Worm (Caenorhabditis elegans): Measurements from ENCODE around the gene Y41E3.13.

The Y41E3.13 gene

ce11 chrIV:15028891-15029290 lies 29.2 kb upstream of the Y41E3.13 start, which contains the start of gene Y41E3.8 (continued):
- TF ChIP-seq ceh-82 (tag; optimal IDR thresholded peaks at IDR 0.05) = peak in 1 of 3 experiments; percentile 10
- TF ChIP-seq nhr-19 (GFP tag; conservative IDR thresholded peaks at IDR 0.05) = no peak
- TF ChIP-seq swsn-7 (tag; optimal IDR thresholded peaks at IDR 0.05) = peak; percentile 31
- TF ChIP-seq mab-9 (GFP tag; IDR thresholded peaks at IDR 0.05) = no peak
- TF ChIP-seq nhr-28 (tag; optimal IDR thresholded peaks at IDR 0.05) = no peak
- no peak for TF ChIP-seq egl-27 (tag; optimal IDR thresholded peaks at IDR 0.05)
- no peak for TF ChIP-seq elt-2 (tag; optimal IDR thresholded peaks at IDR 0.05)
- TF ChIP-seq ztf-11 (tag; optimal IDR thresholded peaks at IDR 0.05) = no peak
- no peak for TF ChIP-seq hlh-17 (GFP tag; optimal IDR thresholded peaks at IDR 0.05; ENCODE audit: borderline replicate concordance)
- TF ChIP-seq vab-15 (tag; optimal IDR thresholded peaks at IDR 0.05) = no peak
- TF ChIP-seq zag-1 (tag; optimal IDR thresholded peaks at IDR 0.05) = no peak
- TF ChIP-seq dpl-1 (GFP tag; optimal IDR thresholded peaks at IDR 0.05) = peak; percentile 39 to 82 (median 72)
- no peak for TF ChIP-seq lin-14 (GFP tag; optimal IDR thresholded peaks at IDR 0.05)
- TF ChIP-seq nhr-11 (tag; optimal IDR thresholded peaks at IDR 0.05) = no peak
- no peak for TF ChIP-seq ets-5 (GFP tag; IDR thresholded peaks at IDR 0.05)
- TF ChIP-seq snu-23 (GFP tag; optimal IDR thresholded peaks at IDR 0.05) = peak; percentile 49
- TF ChIP-seq nhr-85 (tag) = peak; percentile 35
- no peak for TF ChIP-seq rnt-1 (tag; optimal IDR thresholded peaks at IDR 0.05)
- TF ChIP-seq nhr-77 (tag; optimal IDR thresholded peaks at IDR 0.05) = no peak
- TF ChIP-seq F16B12.6 (tag; optimal IDR thresholded peaks at IDR 0.05) = peak; percentile 89
- peak; percentile 29 to 63 for TF ChIP-seq lsy-2 (tag; optimal IDR thresholded peaks at IDR 0.05)
- TF ChIP-seq snpc-4 (tag; optimal IDR thresholded peaks at IDR 0.05) = no peak
- no peak for TF ChIP-seq fkh-4 (tag; optimal IDR thresholded peaks at IDR 0.05; ENCODE audit: borderline replicate concordance)
- peak; percentile 74 for TF ChIP-seq mep-1 (tag; optimal IDR thresholded peaks at IDR 0.05)
- no peak for TF ChIP-seq lir-3 (tag; optimal IDR thresholded peaks at IDR 0.05; ENCODE audit: poor library complexity)
- no peak for TF ChIP-seq ceh-63 (GFP tag; optimal IDR thresholded peaks at IDR 0.05)
- no peak for TF ChIP-seq pax-3 (tag; optimal IDR thresholded peaks at IDR 0.05)
- TF ChIP-seq ces-1 (GFP tag; optimal IDR thresholded peaks at IDR 0.05) = no peak
- TF ChIP-seq elt-3 (tag; optimal IDR thresholded peaks at IDR 0.05) = no peak
- no peak for TF ChIP-seq tlp-1 (tag; optimal IDR thresholded peaks at IDR 0.05)
- no peak for TF ChIP-seq sox-4 (tag; optimal IDR thresholded peaks at IDR 0.05)
- no peak for TF ChIP-seq C04F5.9 (tag; optimal IDR thresholded peaks at IDR 0.05)
- no peak for TF ChIP-seq isw-1 (GFP tag; IDR thresholded peaks at IDR 0.05)
- no peak for TF ChIP-seq hlh-4 (tag; optimal IDR thresholded peaks at IDR 0.05)
- TF ChIP-seq irx-1 (tag; optimal IDR thresholded peaks at IDR 0.05) = no peak
- TF ChIP-seq grh-1 (GFP tag; IDR thresholded peaks at IDR 0.05) = no peak
- TF ChIP-seq ceh-90 (tag; optimal IDR thresholded peaks at IDR 0.05) = no peak
- TF ChIP-seq C34B4.2 (tag; optimal IDR thresholded peaks at IDR 0.05) = no peak
- peak; percentile 43 for TF ChIP-seq nhr-71 (tag; optimal IDR thresholded peaks at IDR 0.05)
- TF ChIP-seq fkh-10 (GFP tag; optimal IDR thresholded peaks at IDR 0.05) = no peak
- TF ChIP-seq tbx-2 (tag; optimal IDR thresholded peaks at IDR 0.05) = no peak
- no peak for TF ChIP-seq jun-1 (tag; optimal IDR thresholded peaks at IDR 0.05)
- TF ChIP-seq zip-4 (GFP tag; optimal IDR thresholded peaks at IDR 0.05) = no peak
- no peak for TF ChIP-seq ztf-4 (tag; optimal IDR thresholded peaks at IDR 0.05)
- no peak for TF ChIP-seq sup-37 (GFP tag; optimal IDR thresholded peaks at IDR 0.05)
- TF ChIP-seq fkh-8 (tag; optimal IDR thresholded peaks at IDR 0.05) = no peak
- no peak for TF ChIP-seq ama-1 (optimal IDR thresholded peaks at IDR 0.05)
- no peak for TF ChIP-seq aha-1 (tag; optimal IDR thresholded peaks at IDR 0.05)
- no peak for TF ChIP-seq unc-130 (tag; optimal IDR thresholded peaks at IDR 0.05)
- no peak for TF ChIP-seq ceh-8 (GFP tag; optimal IDR thresholded peaks at IDR 0.05)
- TF ChIP-seq unc-98 (GFP tag; IDR thresholded peaks at IDR 0.05) = no peak
- TF ChIP-seq mef-2 (tag; optimal IDR thresholded peaks at IDR 0.05) = no peak
- no peak for TF ChIP-seq Y116A8C.19 (tag; optimal IDR thresholded peaks at IDR 0.05; ENCODE audit: borderline replicate concordance)
- TF ChIP-seq nhr-84 (tag; optimal IDR thresholded peaks at IDR 0.05) = no peak
